Fruit fly (Drosophila melanogaster) whole organism, adult: ENCODE measurements around the gene CG11696.

ENCODE experiments used
- CG11617 ChIP-seq: fragments of 200-800 bp; sonication (Bioruptor generic); optimal IDR thresholded peaks from 2 replicates; lab custom pipeline; 2017; ENCODE audit warnings: mild to moderate bottlenecking, missing biosample characterization, missing genetic modification reagents, missing genetic modification characterization
- CG12768 ChIP-seq: fragments of 200-800 bp; sonication (Bioruptor generic); optimal IDR thresholded peaks from 2 replicates; lab custom pipeline; 2017; ENCODE audit warnings: missing biosample characterization, missing genetic modification characterization, mild to moderate bottlenecking, moderate library complexity, missing genetic modification reagents
- CG14711 ChIP-seq: fragments of 200-800 bp; sonication (Bioruptor generic); optimal IDR thresholded peaks from 2 replicates; lab custom pipeline; 2018; ENCODE audit warnings: missing biosample characterization, mild to moderate bottlenecking, missing genetic modification characterization, moderate library complexity
- CG1620 ChIP-seq: fragments of 200-800 bp; sonication (Bioruptor generic); optimal IDR thresholded peaks from 2 replicates; lab custom pipeline; 2016; ENCODE audit warnings: missing biosample characterization, missing genetic modification characterization
- CG33017 ChIP-seq: fragments of 200-800 bp; sonication (Bioruptor generic); optimal IDR thresholded peaks from 2 replicates; lab custom pipeline; 2018; ENCODE audit warnings: missing biosample characterization, mild to moderate bottlenecking, missing genetic modification characterization, moderate library complexity
- CG5204 ChIP-seq: fragments of 200-800 bp; sonication (Bioruptor generic); optimal IDR thresholded peaks from 2 replicates; lab custom pipeline; 2016; ENCODE audit warnings: missing biosample characterization, missing genetic modification characterization
- CG7045 ChIP-seq: fragments of 200-800 bp; sonication (Bioruptor generic); optimal IDR thresholded peaks from 2 replicates; lab custom pipeline; 2017; ENCODE audit warnings: missing biosample characterization, mild to moderate bottlenecking, missing genetic modification characterization
- CG7101 ChIP-seq: fragments of 200-800 bp; sonication (Bioruptor generic); optimal IDR thresholded peaks from 2 replicates; lab custom pipeline; 2018; ENCODE audit warnings: missing biosample characterization, mild to moderate bottlenecking, missing genetic modification characterization, moderate library complexity
- Clk ChIP-seq: fragments of 200-800 bp; sonication (Bioruptor generic); optimal IDR thresholded peaks from 2 replicates; lab custom pipeline; 2017; ENCODE audit warnings: missing biosample characterization, missing genetic modification characterization
- Crg-1 ChIP-seq: fragments of 200-800 bp; sonication (Bioruptor generic); optimal IDR thresholded peaks from 2 replicates; lab custom pipeline; 2016; ENCODE audit warnings: missing biosample characterization, missing genetic modification characterization
- Hr96 ChIP-seq: fragments of 200-800 bp; sonication (Bioruptor generic); optimal IDR thresholded peaks from 2 replicates; lab custom pipeline; 2016; ENCODE audit warnings: missing biosample characterization, missing genetic modification characterization
- Mnt ChIP-seq: fragments of 200-800 bp; sonication (Bioruptor generic); optimal IDR thresholded peaks from 2 replicates; lab custom pipeline; 2016; ENCODE audit warnings: missing biosample characterization, mild to moderate bottlenecking, missing genetic modification characterization
- bab1 ChIP-seq: fragments of 200-800 bp; sonication (Bioruptor generic); optimal IDR thresholded peaks from 3 replicates; lab custom pipeline; 2019; ENCODE audit warnings: missing biosample characterization, mild to moderate bottlenecking, missing genetic modification characterization, moderate library complexity
- cic ChIP-seq: fragments of 200-800 bp; sonication (Bioruptor generic); optimal IDR thresholded peaks from 2 replicates; lab custom pipeline; 2017; ENCODE audit warnings: missing biosample characterization, mild to moderate bottlenecking, missing genetic modification characterization, moderate library complexity
- cnc ChIP-seq, 2 experiments: fragments of >200 bp; optimal IDR thresholded peaks; 2 replicates each; lab custom pipeline; 2017
- kay ChIP-seq: fragments of 200-800 bp; sonication (Bioruptor generic); peaks from one replicate; lab custom pipeline; 2016; ENCODE audit warnings: missing biosample characterization, missing genetic modification characterization, borderline replicate concordance
- ovo ChIP-seq: fragments of 200-800 bp; sonication (Bioruptor generic); optimal IDR thresholded peaks from 2 replicates; lab custom pipeline; 2016; ENCODE audit warnings: missing biosample characterization, missing genetic modification characterization
- pad ChIP-seq: fragments of 200-800 bp; sonication (Bioruptor generic); optimal IDR thresholded peaks from 3 replicates; lab custom pipeline; 2017; ENCODE audit warnings: missing biosample characterization, missing genetic modification characterization, mild to moderate bottlenecking, moderate library complexity, missing genetic modification reagents
- tj ChIP-seq: fragments of 200-800 bp; sonication (Bioruptor generic); optimal IDR thresholded peaks from 3 replicates; lab custom pipeline; 2017; ENCODE audit warnings: missing biosample characterization, mild to moderate bottlenecking, missing genetic modification characterization, moderate library complexity
- toe ChIP-seq: fragments of 200-800 bp; sonication (Bioruptor generic); optimal IDR thresholded peaks from 2 replicates; lab custom pipeline; 2016; ENCODE audit warnings: missing biosample characterization, missing genetic modification characterization

Gene CG11696

dm6 chrX:11558389-11558908, 15.1 kb upstream of the CG11696 start, which contains the start of gene CG1572:
Gene CG1572 (minus strand): TSS chrX:11558654.
- TF ChIP-seq Crg-1 (GFP tag; lab: Kevin White, UChicago), result no peak
- peak; percentile 37 for TF ChIP-seq cic (GFP tag; lab: Kevin White, UChicago)
- peak; percentile 18 for TF ChIP-seq CG11617 (GFP tag; lab: Kevin White, UChicago)
- no peak for TF ChIP-seq CG7101 (tag; lab: Kevin White, UChicago)
- TF ChIP-seq Mnt (GFP tag; lab: Kevin White, UChicago), result peak; percentile 77
- no peak for TF ChIP-seq pad
- no peak for TF ChIP-seq kay (GFP tag; lab: Kevin White, UChicago)
- TF ChIP-seq CG12768 (GFP tag; lab: Kevin White, UChicago), result no peak
- no peak for TF ChIP-seq Clk (GFP tag; lab: Kevin White, UChicago)
- TF ChIP-seq CG7045 (GFP tag; lab: Kevin White, UChicago), result no peak
- no peak for TF ChIP-seq CG33017 (tag; lab: Kevin White, UChicago)
- TF ChIP-seq CG1620, result no peak
- TF ChIP-seq toe (GFP tag; lab: Kevin White, UChicago), result no peak
- peak; percentile 16 for TF ChIP-seq bab1 (GFP tag; lab: Kevin White, UChicago)
- peak; percentile 42 for TF ChIP-seq tj (GFP tag; lab: Kevin White, UChicago)
- no peak for TF ChIP-seq CG14711 (tag; lab: Kevin White, UChicago)

dm6 chrX:11559728-11560724, 13.5 kb upstream of the CG11696 start:
- no peak for TF ChIP-seq cnc (optimal IDR thresholded peaks at IDR 0.05; lab: Kevin White, UChicago)
- peak; percentile 95 for TF ChIP-seq bab1 (GFP tag; lab: Kevin White, UChicago)
- no peak for TF ChIP-seq CG5204 (GFP tag; lab: Kevin White, UChicago)
- no peak for TF ChIP-seq Hr96 (GFP tag; lab: Kevin White, UChicago)
- TF ChIP-seq CG7045 (GFP tag; lab: Kevin White, UChicago), result peak; percentile 88
- peak; percentile 99 for TF ChIP-seq CG11617 (GFP tag; lab: Kevin White, UChicago)
- TF ChIP-seq pad, result peak; percentile 89
- peak; percentile 95 for TF ChIP-seq kay (GFP tag; lab: Kevin White, UChicago)
- peak; percentile 87 for TF ChIP-seq Crg-1 (GFP tag; lab: Kevin White, UChicago)
- TF ChIP-seq CG33017 (tag; lab: Kevin White, UChicago), result peak; percentile 91
- peak; percentile 85 for TF ChIP-seq CG14711 (tag; lab: Kevin White, UChicago)
- TF ChIP-seq ovo, result peak; percentile 82
- peak; percentile 96 for TF ChIP-seq CG7101 (tag; lab: Kevin White, UChicago)
- TF ChIP-seq tj (GFP tag; lab: Kevin White, UChicago), result peak; percentile 88
- TF ChIP-seq CG1620, result peak; percentile 74
- TF ChIP-seq Clk (GFP tag; lab: Kevin White, UChicago), result peak; percentile 79
- peak; percentile 66 for TF ChIP-seq Mnt (GFP tag; lab: Kevin White, UChicago)
- peak; percentile 91 for TF ChIP-seq CG12768 (GFP tag; lab: Kevin White, UChicago)
- TF ChIP-seq cic (GFP tag; lab: Kevin White, UChicago), result peak; percentile 80
- TF ChIP-seq toe (GFP tag; lab: Kevin White, UChicago), result peak; percentile 75

dm6 chrX:11561450-11562040, 12.0 kb upstream of the CG11696 start, which contains the start of gene PGRP-SA:
Gene PGRP-SA (plus strand): TSS chrX:11561643.
- TF ChIP-seq CG12768 (GFP tag; lab: Kevin White, UChicago) (peak; percentile 9), CG7101 (tag; lab: Kevin White, UChicago) (peak; percentile 5), CG5204 (GFP tag; lab: Kevin White, UChicago) (no peak), cic (GFP tag; lab: Kevin White, UChicago) (peak; percentile 79), bab1 (GFP tag; lab: Kevin White, UChicago) (peak; percentile 38), kay (GFP tag; lab: Kevin White, UChicago) (no peak)

DNA sequence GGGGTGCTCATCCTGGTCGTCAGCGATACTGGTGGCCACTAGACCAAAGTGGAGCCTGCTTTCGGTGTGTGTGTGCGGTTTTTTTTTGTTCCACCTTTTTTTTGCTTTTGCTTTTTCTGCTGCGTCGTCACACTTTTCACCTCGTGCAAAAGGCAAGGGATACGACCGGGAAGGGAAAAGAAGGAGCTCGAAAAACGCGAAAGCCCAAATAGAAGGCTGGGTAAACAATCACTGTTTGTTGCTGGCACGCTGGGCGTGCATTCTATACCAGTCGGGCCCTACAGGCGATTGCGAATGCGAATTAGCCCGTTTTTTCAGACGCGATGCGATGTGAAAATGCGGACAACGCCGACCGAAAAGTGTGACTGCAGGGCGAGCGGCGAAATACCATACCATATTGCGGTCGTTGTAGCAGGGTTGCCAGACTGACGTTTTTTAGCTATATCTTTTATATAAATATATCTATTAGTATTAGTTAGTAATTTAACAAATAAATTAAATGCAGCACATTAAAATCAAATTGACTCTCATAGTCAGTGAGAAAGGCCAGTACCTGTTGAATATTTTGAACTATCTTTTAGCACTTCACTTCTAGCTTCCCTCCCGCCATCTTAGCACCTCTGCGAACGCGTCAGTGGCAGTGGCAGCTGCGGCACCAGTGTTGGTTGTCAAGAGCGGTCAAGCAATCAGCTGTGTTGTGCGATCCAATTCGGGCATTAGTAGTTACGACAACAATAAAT, 3.4 kb upstream of the CG11696 start, which contains the start of the genes Polr2A and CG11699:
Gene Polr2A, minus strand, starts transcription at position 371 of the 740 bp plus-strand sequence.
Gene CG11699, plus strand, starts transcription at position 666 of the 740 bp plus-strand sequence.
- TF ChIP-seq Hr96 (GFP tag; lab: Kevin White, UChicago) (no peak), toe (GFP tag; lab: Kevin White, UChicago) (peak; percentile 7), tj (GFP tag; lab: Kevin White, UChicago) (peak; percentile 95), Clk (GFP tag; lab: Kevin White, UChicago) (peak; percentile 33), CG1620 (peak; percentile 50), CG7101 (tag; lab: Kevin White, UChicago) (peak; percentile 73), ovo (peak; percentile 48), Mnt (GFP tag; lab: Kevin White, UChicago) (peak; percentile 85), cic (GFP tag; lab: Kevin White, UChicago) (peak; percentile 15), kay (GFP tag; lab: Kevin White, UChicago) (no peak), Crg-1 (GFP tag; lab: Kevin White, UChicago) (peak; percentile 71), CG14711 (tag; lab: Kevin White, UChicago) (peak; percentile 73), cnc (optimal IDR thresholded peaks at IDR 0.05; lab: Kevin White, UChicago) (no peak), pad (peak; percentile 73), CG11617 (GFP tag; lab: Kevin White, UChicago) (peak; percentile 66), bab1 (GFP tag; lab: Kevin White, UChicago) (peak; percentile 78), CG33017 (tag; lab: Kevin White, UChicago) (no peak)
